Worm (Caenorhabditis elegans) whole organism, L1 larva: ENCODE results near the gene cest-6.

ENCODE experiments used
- Y116A8C.19 ChIP-seq: sonication (generic microtip); optimal IDR thresholded peaks from 2 replicates; lab custom pipeline; 2016; ENCODE audit warnings: missing compliant biosample characterization, missing genetic modification characterization, borderline replicate concordance
- alr-1 ChIP-seq: fragments of 200-800 bp; sonication (Bioruptor generic); optimal IDR thresholded peaks from 2 replicates; lab custom pipeline; 2018; ENCODE audit warnings: borderline replicate concordance, mild to moderate bottlenecking, missing genetic modification characterization, missing compliant biosample characterization
- lin-15B ChIP-seq: fragments of 150-350 bp; sonication (generic microtip); optimal IDR thresholded peaks from 3 replicates; lab custom pipeline; 2014; ENCODE audit warnings: missing biosample characterization, missing genetic modification characterization
- lin-35 ChIP-seq, 2 experiments: fragments of 150-350 bp; optimal IDR thresholded peaks; 2 replicates each; lab custom pipeline; 2014; ENCODE audit warnings: missing biosample characterization in 2 of 2, missing genetic modification characterization in 2 of 2, missing genetic modification reagents in 2 of 2
- nhr-28 ChIP-seq: fragments of 150-350 bp; optimal IDR thresholded peaks from 2 replicates; lab custom pipeline; 2014; ENCODE audit warnings: missing biosample characterization, missing genetic modification characterization
- nhr-84 ChIP-seq: sonication (generic microtip); optimal IDR thresholded peaks from 2 replicates; lab custom pipeline; 2017; ENCODE audit warnings: missing biosample characterization, missing genetic modification characterization
- sptf-1 ChIP-seq: fragments of 150-350 bp; optimal IDR thresholded peaks from 2 replicates; lab custom pipeline; 2014; ENCODE audit warnings: missing biosample characterization, missing genetic modification characterization
- unc-86 ChIP-seq: sonication (generic microtip); optimal IDR thresholded peaks from 2 replicates; lab custom pipeline; 2016; ENCODE audit warnings: missing genetic modification characterization, missing compliant biosample characterization
- zag-1 ChIP-seq: fragments of 150-350 bp; optimal IDR thresholded peaks from 2 replicates; lab custom pipeline; 2014; ENCODE audit warnings: missing biosample characterization, missing genetic modification characterization

ce11 chrIV:6958696-6959095 lies 30.4 kb upstream of the cest-6 start:
- TF ChIP-seq sptf-1 (tag; lab: Kevin White, UChicago), result no peak
- no peak for TF ChIP-seq nhr-28 (tag; lab: Kevin White, UChicago)
- no peak for TF ChIP-seq zag-1 (tag; lab: Kevin White, UChicago)
- no peak for TF ChIP-seq alr-1 (tag; lab: Kevin White, UChicago)
- TF ChIP-seq Y116A8C.19, result no peak
- TF ChIP-seq nhr-84 (tag; lab: Kevin White, UChicago), result no peak
- TF ChIP-seq lin-15B (tag; lab: Kevin White, UChicago), result no peak
- no peak for TF ChIP-seq lin-35 (GFP tag; optimal IDR thresholded peaks at IDR 0.05; lab: Kevin White, UChicago)
- TF ChIP-seq unc-86 (tag; lab: Kevin White, UChicago), result no peak
